Worm (Caenorhabditis elegans) whole organism, L4 larva: ENCODE results near the gene serp-1.2.

Source experiments
- ceh-28 ChIP-seq: fragments of 150-350 bp; optimal IDR thresholded peaks from 2 replicates; lab custom pipeline; 2014; ENCODE audit warnings: missing biosample characterization, missing genetic modification reagents, missing genetic modification characterization
- ceh-44 ChIP-seq: fragments of 200-800 bp; sonication (Bioruptor generic); IDR thresholded peaks from 2 replicates; pipeline ENCODE4 v1.3.6; 2022; ENCODE audit warnings: missing genetic modification reagents, missing genetic modification characterization, missing compliant biosample characterization
- daf-16 ChIP-seq, 3 experiments: sonication (generic microtip); optimal IDR thresholded peaks; 2 replicates each; lab custom pipeline; 2016 to 2017; ENCODE audit warnings: missing genetic modification characterization in 3 of 3, missing genetic modification reagents in 3 of 3, mild to moderate bottlenecking in 2 of 3, missing compliant biosample characterization in 2 of 3, missing biosample characterization in 1 of 3, moderate library complexity in 1 of 3
- dpl-1 ChIP-seq: fragments of 150-350 bp; optimal IDR thresholded peaks from 2 replicates; lab custom pipeline; 2014; ENCODE audit warnings: missing biosample characterization, missing genetic modification reagents, missing genetic modification characterization
- lin-13 ChIP-seq: fragments of 150-350 bp; optimal IDR thresholded peaks from 2 replicates; lab custom pipeline; 2014; ENCODE audit warnings: missing biosample characterization, missing genetic modification reagents, missing genetic modification characterization
- lin-15B ChIP-seq: fragments of 150-350 bp; sonication (generic microtip); optimal IDR thresholded peaks from 3 replicates; lab custom pipeline; 2014; ENCODE audit warnings: missing biosample characterization, missing genetic modification characterization
- lin-29 ChIP-seq: fragments of 200-800 bp; sonication (Bioruptor generic); IDR thresholded peaks from 2 replicates; pipeline ENCODE4 v1.3.6; 2022; ENCODE audit warnings: missing genetic modification reagents, missing genetic modification characterization, missing compliant biosample characterization
- lsy-2 ChIP-seq, 2 experiments: fragments of 150-350 bp in 1 of 2; sonication (generic microtip) in 1 of 2; optimal IDR thresholded peaks; 2 replicates each; lab custom pipeline; 2014 to 2017; ENCODE audit warnings: missing biosample characterization in 2 of 2, missing genetic modification characterization in 2 of 2
- pha-4 ChIP-seq, 2 experiments: fragments of 150-350 bp in 1 of 2; fragments of 200-800 bp in 1 of 2; sonication (Bioruptor generic) in 1 of 2; IDR thresholded peaks in 1 of 2; optimal IDR thresholded peaks in 1 of 2; 2 replicates each; pipeline versions ENCODE4 v1.3.6 to Lab custom; 2014 to 2022; ENCODE audit warnings: missing genetic modification characterization in 2 of 2, missing genetic modification reagents in 2 of 2, missing biosample characterization in 1 of 2, missing compliant biosample characterization in 1 of 2
- snpc-4 ChIP-seq: fragments of 150-350 bp; optimal IDR thresholded peaks from 2 replicates; lab custom pipeline; 2014; ENCODE audit warnings: missing biosample characterization, missing genetic modification characterization
- unc-62 ChIP-seq, 3 experiments: fragments of 150-350 bp in 1 of 3; sonication (generic microtip); optimal IDR thresholded peaks in 2 of 3; peaks in 1 of 3; 1 replicate in 1 of 3; 2 replicates in 2 of 3; lab custom pipeline; 2014 to 2017; ENCODE audit warnings: missing biosample characterization in 3 of 3, missing genetic modification characterization in 3 of 3, missing genetic modification reagents in 3 of 3, missing genotype in 1 of 3
- zfp-2 ChIP-seq: sonication (generic microtip); optimal IDR thresholded peaks from 2 replicates; lab custom pipeline; 2016; ENCODE audit warnings: mild to moderate bottlenecking, missing genetic modification characterization, missing compliant biosample characterization

- TF ChIP-seq ceh-44 (GFP tag; lab: Robert Waterston, UW) = no peak
- no peak for TF ChIP-seq lsy-2 (tag; optimal IDR thresholded peaks at IDR 0.05; lab: Kevin White, UChicago)
- no peak for TF ChIP-seq snpc-4 (tag; lab: Kevin White, UChicago)
- no peak for TF ChIP-seq daf-16 (GFP tag; optimal IDR thresholded peaks at IDR 0.05; lab: Kevin White, UChicago)
- TF ChIP-seq daf-16 (tag; optimal IDR thresholded peaks at IDR 0.05; lab: Kevin White, UChicago) = peak; percentile 73
- no peak for TF ChIP-seq unc-62 (GFP tag; optimal IDR thresholded peaks at IDR 0.05 in 1 of 2; lab: Kevin White, UChicago)
- TF ChIP-seq unc-62 (tag; optimal IDR thresholded peaks at IDR 0.05; lab: Kevin White, UChicago) = no peak
- no peak for TF ChIP-seq lin-13 (GFP tag; lab: Kevin White, UChicago)
- no peak for TF ChIP-seq zfp-2 (tag; lab: Kevin White, UChicago)
- TF ChIP-seq ceh-28 (tag; lab: Kevin White, UChicago) = no peak
- TF ChIP-seq dpl-1 = no peak
- no peak for TF ChIP-seq lin-29 (GFP tag; lab: Robert Waterston, UW)
- no peak for TF ChIP-seq pha-4 (GFP tag; IDR thresholded peaks at IDR 0.05; lab: Robert Waterston, UW)
- TF ChIP-seq pha-4 (tag; optimal IDR thresholded peaks at IDR 0.05; lab: Kevin White, UChicago) = no peak
- TF ChIP-seq lin-15B (tag; lab: Kevin White, UChicago) = no peak
Measured at ce11 chrIV:8199824-8200223, 25.6 kb upstream of the serp-1.2 start.
